Fruit fly (Drosophila melanogaster) whole organism, embryonic: ENCODE measurements around the gene CG42792.

ENCODE experiments used
- Abd-B ChIP-seq: fragments of 200-800 bp; sonication (Bioruptor generic); optimal IDR thresholded peaks from 2 replicates; lab custom pipeline; 2018; ENCODE audit warnings: missing biosample characterization, mild to moderate bottlenecking, missing genetic modification characterization, moderate library complexity
- Bdp1 ChIP-seq: fragments of 200-800 bp; sonication (Bioruptor generic); optimal IDR thresholded peaks from 3 replicates; lab custom pipeline; 2016; ENCODE audit warnings: missing biosample characterization, missing genetic modification characterization
- Blimp-1 ChIP-seq: fragments of 200-800 bp; sonication (Bioruptor generic); optimal IDR thresholded peaks from 3 replicates; lab custom pipeline; 2018; ENCODE audit warnings: missing biosample characterization, missing genetic modification characterization, mild to moderate bottlenecking, moderate library complexity, missing genetic modification reagents
- CG10462 ChIP-seq: fragments of 200-800 bp; sonication (Bioruptor generic); optimal IDR thresholded peaks from 2 replicates; lab custom pipeline; 2016; ENCODE audit warnings: missing biosample characterization, missing genetic modification characterization
- CG11398 ChIP-seq: fragments of 200-800 bp; sonication (Bioruptor generic); optimal IDR thresholded peaks from 2 replicates; lab custom pipeline; 2016; ENCODE audit warnings: missing biosample characterization, missing genetic modification characterization
- CG11695 ChIP-seq: fragments of 200-800 bp; sonication (Bioruptor generic); IDR thresholded peaks from 3 replicates; pipeline ENCODE4 v1.3.6; 2022; ENCODE audit warnings: missing biosample characterization, missing genetic modification characterization
- CG11696 ChIP-seq: fragments of 200-800 bp; sonication (Bioruptor generic); IDR thresholded peaks from 2 replicates; pipeline ENCODE4 v1.3.6; 2022; ENCODE audit warnings: missing biosample characterization, missing genetic modification characterization
- CG12104 ChIP-seq: fragments of 200-800 bp; sonication (Bioruptor generic); optimal IDR thresholded peaks from 3 replicates; lab custom pipeline; 2016; ENCODE audit warnings: missing biosample characterization, missing genetic modification characterization
- CG12299 ChIP-seq: fragments of 200-800 bp; sonication (Bioruptor generic); optimal IDR thresholded peaks from 2 replicates; lab custom pipeline; 2018; ENCODE audit warnings: missing biosample characterization, mild to moderate bottlenecking, missing genetic modification characterization
- CG12769 ChIP-seq: fragments of 200-800 bp; sonication (Bioruptor generic); optimal IDR thresholded peaks from 2 replicates; lab custom pipeline; 2019; ENCODE audit warnings: missing biosample characterization, mild to moderate bottlenecking, missing genetic modification characterization, moderate library complexity
- CG15479 ChIP-seq: fragments of 200-800 bp; sonication (Bioruptor generic); optimal IDR thresholded peaks from 3 replicates; lab custom pipeline; 2019; ENCODE audit warnings: missing biosample characterization, mild to moderate bottlenecking, missing genetic modification characterization, moderate library complexity
- CG16863 ChIP-seq: fragments of 200-800 bp; sonication (Bioruptor generic); optimal IDR thresholded peaks from 3 replicates; lab custom pipeline; 2016; ENCODE audit warnings: missing biosample characterization, missing genetic modification characterization
- CG1792 ChIP-seq: fragments of 200-800 bp; sonication (Bioruptor generic); optimal IDR thresholded peaks from 2 replicates; lab custom pipeline; 2016; ENCODE audit warnings: missing biosample characterization, missing genetic modification characterization
- CG6689 ChIP-seq: fragments of 200-800 bp; sonication (Bioruptor generic); IDR thresholded peaks from 2 replicates; pipeline ENCODE4 v1.3.6; 2022; ENCODE audit warnings: missing biosample characterization, missing genetic modification characterization
- CG6791 ChIP-seq: fragments of 200-800 bp; sonication (Bioruptor generic); IDR thresholded peaks from 3 replicates; pipeline ENCODE4 v1.3.6; 2022; ENCODE audit warnings: missing biosample characterization, missing genetic modification characterization; ENCODE audit not compliant: partially characterized antibody
- CG7271 ChIP-seq: fragments of 200-800 bp; sonication (Bioruptor generic); optimal IDR thresholded peaks from 2 replicates; lab custom pipeline; 2018; ENCODE audit warnings: missing biosample characterization, mild to moderate bottlenecking, missing genetic modification characterization, moderate library complexity
- CG7556 ChIP-seq: fragments of 200-800 bp; sonication (Bioruptor generic); optimal IDR thresholded peaks from 2 replicates; lab custom pipeline; 2017; ENCODE audit warnings: missing biosample characterization, mild to moderate bottlenecking, missing genetic modification characterization
- CG7928 ChIP-seq: fragments of 200-800 bp; sonication (Bioruptor generic); optimal IDR thresholded peaks from 2 replicates; lab custom pipeline; 2017; ENCODE audit warnings: missing biosample characterization, mild to moderate bottlenecking, missing genetic modification characterization
- CG8089 ChIP-seq: fragments of 200-800 bp; sonication (Bioruptor generic); optimal IDR thresholded peaks from 3 replicates; lab custom pipeline; 2016; ENCODE audit warnings: missing biosample characterization, missing genetic modification characterization
- CG8944 ChIP-seq: fragments of 200-800 bp; sonication (Bioruptor generic); optimal IDR thresholded peaks from 3 replicates; lab custom pipeline; 2016; ENCODE audit warnings: missing biosample characterization, missing genetic modification characterization
- CG9437 ChIP-seq: fragments of 200-800 bp; sonication (Bioruptor generic); optimal IDR thresholded peaks from 2 replicates; lab custom pipeline; 2018; ENCODE audit warnings: missing biosample characterization, mild to moderate bottlenecking, missing genetic modification characterization
- Camta ChIP-seq: fragments of 200-800 bp; sonication (Bioruptor generic); optimal IDR thresholded peaks from 2 replicates; lab custom pipeline; 2016; ENCODE audit warnings: missing biosample characterization, missing genetic modification characterization
- Dek ChIP-seq: fragments of 200-800 bp; sonication (Bioruptor generic); optimal IDR thresholded peaks from 3 replicates; lab custom pipeline; 2019; ENCODE audit warnings: missing biosample characterization, mild to moderate bottlenecking, missing genetic modification characterization, moderate library complexity
- ERR ChIP-seq: fragments of 200-800 bp; sonication (Bioruptor generic); optimal IDR thresholded peaks from 2 replicates; lab custom pipeline; 2016; ENCODE audit warnings: missing biosample characterization, missing genetic modification characterization
- Ets97D ChIP-seq: fragments of 200-800 bp; sonication (Bioruptor generic); optimal IDR thresholded peaks from 3 replicates; lab custom pipeline; 2016; ENCODE audit warnings: missing biosample characterization, missing genetic modification characterization
- Hand ChIP-seq: fragments of 200-800 bp; sonication (Bioruptor generic); optimal IDR thresholded peaks from 2 replicates; lab custom pipeline; 2017; ENCODE audit warnings: mild to moderate bottlenecking, missing biosample characterization, missing genetic modification reagents, missing genetic modification characterization
- Hr3 ChIP-seq: fragments of 200-800 bp; sonication (Bioruptor generic); optimal IDR thresholded peaks from 3 replicates; lab custom pipeline; 2016; ENCODE audit warnings: missing biosample characterization, missing genetic modification characterization
- Hr78 ChIP-seq, 2 experiments: fragments of 200-800 bp in 1 of 2; fragments of >200 bp in 1 of 2; sonication (Bioruptor generic) in 1 of 2; optimal IDR thresholded peaks; 2 replicates each; lab custom pipeline; 2017 to 2019; ENCODE audit warnings: missing biosample characterization in 2 of 2, missing genetic modification characterization in 2 of 2, mild to moderate bottlenecking in 1 of 2, moderate library complexity in 1 of 2
- Jarid2 ChIP-seq: fragments of 200-800 bp; sonication (Bioruptor generic); optimal IDR thresholded peaks from 3 replicates; lab custom pipeline; 2017; ENCODE audit warnings: mild to moderate bottlenecking, missing biosample characterization, missing genetic modification reagents, missing genetic modification characterization
- Mad ChIP-seq: fragments of 200-800 bp; sonication (Bioruptor generic); optimal IDR thresholded peaks from 2 replicates; lab custom pipeline; 2016; ENCODE audit warnings: missing biosample characterization, missing genetic modification characterization
- Sox100B ChIP-seq: fragments of 200-800 bp; sonication (Bioruptor generic); optimal IDR thresholded peaks from 3 replicates; lab custom pipeline; 2018; ENCODE audit warnings: missing biosample characterization, mild to moderate bottlenecking, missing genetic modification characterization
- Sry-β ChIP-seq: fragments of 200-800 bp; sonication (Bioruptor generic); optimal IDR thresholded peaks from 2 replicates; lab custom pipeline; 2018; ENCODE audit warnings: missing biosample characterization, mild to moderate bottlenecking, missing genetic modification characterization, moderate library complexity
- ac ChIP-seq: fragments of 200-800 bp; sonication (Bioruptor generic); optimal IDR thresholded peaks from 3 replicates; lab custom pipeline; 2017; ENCODE audit warnings: missing biosample characterization, mild to moderate bottlenecking, missing genetic modification characterization
- crol ChIP-seq: fragments of 200-800 bp; sonication (Bioruptor generic); IDR thresholded peaks from 2 replicates; pipeline ENCODE4 v1.3.6; 2022; ENCODE audit warnings: missing biosample characterization, missing genetic modification characterization
- dmrt99B ChIP-seq: fragments of 200-800 bp; sonication (Bioruptor generic); optimal IDR thresholded peaks from 2 replicates; lab custom pipeline; 2018; ENCODE audit warnings: missing biosample characterization, mild to moderate bottlenecking, missing genetic modification characterization, moderate library complexity
- kah ChIP-seq: fragments of 200-800 bp; sonication (Bioruptor generic); optimal IDR thresholded peaks from 2 replicates; lab custom pipeline; 2018; ENCODE audit warnings: missing biosample characterization, mild to moderate bottlenecking, missing genetic modification characterization
- knrl ChIP-seq: fragments of 200-800 bp; sonication (Bioruptor generic); IDR thresholded peaks from 3 replicates; pipeline ENCODE4 v1.3.6; 2022; ENCODE audit warnings: missing biosample characterization, missing genetic modification characterization; ENCODE audit not compliant: partially characterized antibody
- lilli ChIP-seq: fragments of 200-800 bp; sonication (Bioruptor generic); optimal IDR thresholded peaks from 3 replicates; lab custom pipeline; 2016; ENCODE audit warnings: missing biosample characterization, missing genetic modification characterization
- lmd ChIP-seq: fragments of 200-800 bp; sonication (Bioruptor generic); IDR thresholded peaks from 2 replicates; pipeline ENCODE4 v1.3.6; 2022; ENCODE audit warnings: missing biosample characterization, missing genetic modification characterization
- mirr ChIP-seq: fragments of 200-800 bp; sonication (Bioruptor generic); optimal IDR thresholded peaks from 3 replicates; lab custom pipeline; 2018; ENCODE audit warnings: missing biosample characterization, mild to moderate bottlenecking, missing genetic modification characterization
- nerfin-1 ChIP-seq: fragments of 200-800 bp; sonication (Bioruptor generic); optimal IDR thresholded peaks from 3 replicates; lab custom pipeline; 2019; ENCODE audit warnings: missing biosample characterization, mild to moderate bottlenecking, missing genetic modification characterization, moderate library complexity
- org-1 ChIP-seq: fragments of 200-800 bp; sonication (Bioruptor generic); optimal IDR thresholded peaks from 2 replicates; lab custom pipeline; 2017; ENCODE audit warnings: missing biosample characterization, missing genetic modification characterization
- pzg ChIP-seq: fragments of 200-800 bp; sonication (Bioruptor generic); optimal IDR thresholded peaks from 3 replicates; lab custom pipeline; 2018; ENCODE audit warnings: missing biosample characterization, mild to moderate bottlenecking, missing genetic modification characterization, moderate library complexity
- sc ChIP-seq, 3 experiments: fragments of >200 bp in 2 of 3; fragments of 200-800 bp in 1 of 3; sonication (Bioruptor generic) in 1 of 3; optimal IDR thresholded peaks; 2 replicates in 2 of 3; 3 replicates in 1 of 3; lab custom pipeline; 2017; ENCODE audit warnings: mild to moderate bottlenecking in 1 of 3, missing biosample characterization in 1 of 3, missing genetic modification characterization in 1 of 3, missing genetic modification reagents in 1 of 3
- sisA ChIP-seq: fragments of 200-800 bp; sonication (Bioruptor generic); IDR thresholded peaks from 2 replicates; pipeline ENCODE4 v1.3.6; 2022; ENCODE audit warnings: missing biosample characterization, missing genetic modification characterization
- twi ChIP-seq: fragments of 200-800 bp; optimal IDR thresholded peaks from 2 replicates; lab custom pipeline; 2019; ENCODE audit warnings: missing biosample characterization, mild to moderate bottlenecking, missing genetic modification characterization, moderate library complexity
- unc-4 ChIP-seq: fragments of 200-800 bp; sonication (Bioruptor generic); IDR thresholded peaks from 2 replicates; pipeline ENCODE4 v1.3.6; 2022; ENCODE audit warnings: missing biosample characterization, missing genetic modification characterization; ENCODE audit not compliant: partially characterized antibody
- z ChIP-seq: fragments of 200-800 bp; sonication (Bioruptor generic); IDR thresholded peaks from 3 replicates; pipeline ENCODE4 v1.3.6; 2022; ENCODE audit warnings: missing biosample characterization, missing genetic modification characterization

Gene CG42792

DNA sequence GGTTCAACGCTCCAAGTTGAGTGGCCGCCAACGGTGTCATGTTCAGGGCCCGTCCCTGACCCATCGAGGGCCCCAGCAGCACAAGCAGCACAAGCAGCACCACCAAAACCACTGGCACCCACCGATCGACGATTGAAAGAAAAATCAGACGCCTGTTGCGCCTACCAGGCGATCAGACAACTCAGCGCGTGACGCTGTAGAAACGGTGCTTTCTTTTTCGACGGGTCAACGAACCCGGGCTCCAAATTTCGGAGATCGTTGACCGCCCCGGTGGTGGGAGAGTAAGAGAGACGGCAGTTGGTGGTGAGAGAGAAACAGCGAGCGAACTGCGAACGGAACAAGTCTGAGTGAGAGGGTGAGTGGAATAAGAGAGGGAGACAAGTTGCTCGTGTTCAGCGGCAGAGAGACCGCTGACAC lies 46.3 kb upstream of the CG42792 start (continued):
- no peak for TF ChIP-seq sisA (GFP tag; lab: Robert Waterston, UW)
- no peak for TF ChIP-seq ERR
- TF ChIP-seq sc (optimal IDR thresholded peaks at IDR 0.05; lab: Kevin White, UChicago): no peak
- no peak for TF ChIP-seq sc (GFP tag; optimal IDR thresholded peaks at IDR 0.05; lab: Kevin White, UChicago)
- no peak for TF ChIP-seq CG11398 (GFP tag; lab: Kevin White, UChicago)
- no peak for TF ChIP-seq CG7556 (GFP tag; lab: Kevin White, UChicago)
- TF ChIP-seq Hr78 (GFP tag; optimal IDR thresholded peaks at IDR 0.05; lab: Kevin White, UChicago): peak in 1 of 2 experiments; percentile 99
- no peak for TF ChIP-seq Camta
- no peak for TF ChIP-seq CG8089 (GFP tag; lab: Kevin White, UChicago)
- no peak for TF ChIP-seq Ets97D (GFP tag; lab: Kevin White, UChicago)
- no peak for TF ChIP-seq ac (GFP tag; lab: Kevin White, UChicago)
- peak; percentile 90 for TF ChIP-seq Blimp-1
- TF ChIP-seq lmd (GFP tag; lab: Robert Waterston, UW): no peak
- TF ChIP-seq kah (GFP tag; lab: Kevin White, UChicago): peak; percentile 98
- TF ChIP-seq Mad (GFP tag; lab: Kevin White, UChicago): no peak
- TF ChIP-seq CG6689 (GFP tag; lab: Robert Waterston, UW): no peak
- TF ChIP-seq lilli (GFP tag; lab: Kevin White, UChicago): no peak
- TF ChIP-seq Sox100B (GFP tag; lab: Kevin White, UChicago): no peak
- TF ChIP-seq Bdp1 (GFP tag; lab: Kevin White, UChicago): no peak
- TF ChIP-seq CG6791: 0 out of 3 replicates have a peak, but pooled peaks have one; percentile 42
- peak; percentile 78 for TF ChIP-seq CG12769 (tag; lab: Kevin White, UChicago)
- TF ChIP-seq CG12104: no peak
- no peak for TF ChIP-seq CG10462 (GFP tag; lab: Kevin White, UChicago)
- no peak for TF ChIP-seq CG15479 (GFP tag; lab: Kevin White, UChicago)
- TF ChIP-seq Hand (GFP tag; lab: Kevin White, UChicago): no peak
- peak; percentile 85; the same call in 2 of the 3 replicates for TF ChIP-seq z (GFP tag; lab: Robert Waterston, UW)
- TF ChIP-seq CG11696 (GFP tag; lab: Robert Waterston, UW): no peak
- peak; percentile 91 for TF ChIP-seq crol (GFP tag; lab: Robert Waterston, UW)
- TF ChIP-seq Hr3 (GFP tag; lab: Kevin White, UChicago): no peak
- TF ChIP-seq, all 482 proteins: peak for 34

- TF ChIP-seq CG8944 (GFP tag; lab: Kevin White, UChicago): peak; percentile 94
- TF ChIP-seq knrl (GFP tag; lab: Robert Waterston, UW): peak; percentile 57
- peak; percentile 98 for TF ChIP-seq CG11695 (GFP tag; lab: Robert Waterston, UW)
- peak; percentile 39 for TF ChIP-seq CG7928 (GFP tag; lab: Kevin White, UChicago)
- peak; percentile 66 for TF ChIP-seq Sry-β
- peak; percentile 96 for TF ChIP-seq CG12299 (tag; lab: Kevin White, UChicago)
- TF ChIP-seq CG15479 (GFP tag; lab: Kevin White, UChicago): no peak
- TF ChIP-seq mirr (GFP tag; lab: Kevin White, UChicago): peak; percentile 73
- peak; percentile 97 for TF ChIP-seq dmrt99B (tag; lab: Kevin White, UChicago)
- peak; percentile 91 for TF ChIP-seq CG9437 (GFP tag; lab: Kevin White, UChicago)
- peak; percentile 93 for TF ChIP-seq Abd-B (GFP tag; lab: Kevin White, UChicago)
- TF ChIP-seq twi (tag; lab: Kevin White, UChicago): peak; percentile 94
- peak; percentile 97 for TF ChIP-seq CG16863 (GFP tag; lab: Kevin White, UChicago)
- peak; percentile 92 for TF ChIP-seq nerfin-1 (tag; lab: Kevin White, UChicago)
- TF ChIP-seq unc-4: no peak
- TF ChIP-seq org-1: peak; percentile 94
- peak; percentile 16 for TF ChIP-seq pzg (GFP tag; lab: Kevin White, UChicago)
- peak; percentile 71 for TF ChIP-seq CG7271
- peak; percentile 82 for TF ChIP-seq Jarid2 (GFP tag; lab: Kevin White, UChicago)
- peak; percentile 96 for TF ChIP-seq Sox100B (GFP tag; lab: Kevin White, UChicago)
- peak; percentile 93 for TF ChIP-seq CG1792 (GFP tag; lab: Kevin White, UChicago)
- TF ChIP-seq Dek: peak; percentile 91
Observed at dm6 chr2L:15910937-15911590, 45.8 kb upstream of the CG42792 start.
